Fruit fly (Drosophila melanogaster) whole organism, adult: ENCODE results near the gene Ugt37C2.

ENCODE experiments used
- CG14711 ChIP-seq: fragments of 200-800 bp; sonication (Bioruptor generic); optimal IDR thresholded peaks from 2 replicates; lab custom pipeline; 2018; ENCODE audit warnings: missing biosample characterization, mild to moderate bottlenecking, missing genetic modification characterization, moderate library complexity
- CG5204 ChIP-seq: fragments of 200-800 bp; sonication (Bioruptor generic); optimal IDR thresholded peaks from 2 replicates; lab custom pipeline; 2016; ENCODE audit warnings: missing biosample characterization, missing genetic modification characterization
- bab1 ChIP-seq: fragments of 200-800 bp; sonication (Bioruptor generic); optimal IDR thresholded peaks from 3 replicates; lab custom pipeline; 2019; ENCODE audit warnings: missing biosample characterization, mild to moderate bottlenecking, missing genetic modification characterization, moderate library complexity
- cic ChIP-seq: fragments of 200-800 bp; sonication (Bioruptor generic); optimal IDR thresholded peaks from 2 replicates; lab custom pipeline; 2017; ENCODE audit warnings: missing biosample characterization, mild to moderate bottlenecking, missing genetic modification characterization, moderate library complexity
- kay ChIP-seq: fragments of 200-800 bp; sonication (Bioruptor generic); peaks from one replicate; lab custom pipeline; 2016; ENCODE audit warnings: missing biosample characterization, missing genetic modification characterization, borderline replicate concordance
- toe ChIP-seq: fragments of 200-800 bp; sonication (Bioruptor generic); optimal IDR thresholded peaks from 2 replicates; lab custom pipeline; 2016; ENCODE audit warnings: missing biosample characterization, missing genetic modification characterization

DNA sequence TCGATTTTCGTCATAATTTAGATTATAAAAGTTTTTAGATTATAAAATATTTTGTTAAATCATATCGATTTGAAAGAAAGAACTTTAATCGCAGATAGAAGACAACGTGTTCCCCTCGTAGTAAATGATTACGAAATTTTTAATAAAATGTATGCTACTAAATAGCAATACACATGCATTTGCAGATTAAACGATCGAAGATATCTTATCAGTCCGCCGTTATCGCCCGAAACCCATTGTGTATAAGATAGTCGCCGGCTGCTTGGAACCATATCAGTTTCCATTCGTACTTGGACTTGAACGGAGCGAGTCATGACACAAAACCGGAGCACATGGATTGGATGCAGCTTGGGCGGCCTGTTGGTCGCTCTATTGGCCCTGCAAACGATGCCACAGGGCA lies 5.5 kb downstream of the Ugt37C2 start:
- no peak for TF ChIP-seq bab1 (GFP tag; lab: Kevin White, UChicago)
- no peak for TF ChIP-seq CG14711 (tag; lab: Kevin White, UChicago)
- TF ChIP-seq toe, result no peak
- no peak for TF ChIP-seq kay (GFP tag; lab: Kevin White, UChicago)
- no peak for TF ChIP-seq cic (GFP tag; lab: Kevin White, UChicago)
- no peak for TF ChIP-seq CG5204 (GFP tag; lab: Kevin White, UChicago)
